Worm (Caenorhabditis elegans): ENCODE measurements around the gene irk-3.

DNA sequence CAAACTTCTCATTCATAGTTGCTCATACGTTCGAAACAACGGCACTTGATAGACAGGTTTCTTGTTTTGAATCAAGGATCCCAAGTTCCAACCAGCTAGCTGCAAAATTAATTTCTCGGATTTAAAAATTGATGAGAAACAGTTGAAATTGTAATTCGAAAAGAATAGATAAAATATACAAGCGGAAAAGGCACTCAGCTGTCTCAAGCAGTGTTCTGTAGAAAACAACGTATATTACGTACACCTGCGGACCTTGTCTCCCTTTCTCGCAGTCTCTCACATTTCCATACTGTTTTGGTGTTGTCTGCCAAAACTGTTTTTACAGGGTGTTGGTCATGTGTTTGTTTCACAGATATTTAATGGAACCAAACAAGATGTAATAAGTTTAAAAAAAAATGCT is 45.4 kb upstream of the irk-3 start, which contains the start of gene F23D12.10:
- TF ChIP-seq dao-5 (tag; optimal IDR thresholded peaks at IDR 0.05) (no peak), him-1 (tag; optimal IDR thresholded peaks at IDR 0.05) (no peak)

All from whole organism, L4/young adult.